Worm (Caenorhabditis elegans) whole organism, young adult: ENCODE results near the gene osta-3.

Experiments
- B0035.1 ChIP-seq: sonication (generic microtip); optimal IDR thresholded peaks from 2 replicates; lab custom pipeline; 2016; ENCODE audit warnings: missing genetic modification characterization, mild to moderate bottlenecking, missing compliant biosample characterization, missing genotype, missing genetic modification reagents
- C06A6.2 ChIP-seq: fragments of 200-800 bp; sonication (Bioruptor generic); conservative IDR thresholded peaks from 2 replicates; pipeline ENCODE4 v1.3.6; 2022; ENCODE audit warnings: missing genetic modification characterization, missing compliant biosample characterization
- F10E7.11 ChIP-seq: sonication (generic microtip); optimal IDR thresholded peaks from 2 replicates; lab custom pipeline; 2017; ENCODE audit warnings: mild to moderate bottlenecking, missing genetic modification characterization, moderate library complexity, missing compliant biosample characterization
- F22D6.2 ChIP-seq: sonication (generic microtip); optimal IDR thresholded peaks from 2 replicates; lab custom pipeline; 2016; ENCODE audit warnings: mild to moderate bottlenecking, missing genetic modification characterization, missing compliant biosample characterization
- F39B2.1 ChIP-seq: fragments of 200-800 bp; sonication (Bioruptor generic); IDR thresholded peaks from 2 replicates; pipeline ENCODE4 v1.3.6; 2022; ENCODE audit warnings: missing genetic modification reagents, missing genetic modification characterization, missing compliant biosample characterization
- F57A8.1 ChIP-seq: fragments of 200-800 bp; sonication (Bioruptor generic); optimal IDR thresholded peaks from 2 replicates; lab custom pipeline; 2018; ENCODE audit warnings: mild to moderate bottlenecking, missing genetic modification characterization, moderate library complexity, missing compliant biosample characterization
- K11D2.4 ChIP-seq: fragments of 200-800 bp; sonication (Bioruptor generic); IDR thresholded peaks from 2 replicates; pipeline ENCODE4 v1.3.6; 2022; ENCODE audit warnings: missing genetic modification reagents, missing genetic modification characterization, missing compliant biosample characterization
- T07F8.4 ChIP-seq: sonication (generic microtip); optimal IDR thresholded peaks from 2 replicates; lab custom pipeline; 2016; ENCODE audit warnings: mild to moderate bottlenecking, missing genetic modification characterization, moderate library complexity, missing compliant biosample characterization
- T26A5.8 ChIP-seq: sonication (generic microtip); optimal IDR thresholded peaks from 2 replicates; lab custom pipeline; 2016; ENCODE audit warnings: missing genetic modification characterization, missing compliant biosample characterization
- Y67H2A.10 ChIP-seq: fragments of 200-800 bp; sonication (Bioruptor generic); conservative IDR thresholded peaks from 2 replicates; pipeline ENCODE4 v1.3.6; 2022; ENCODE audit warnings: missing genetic modification reagents, missing genetic modification characterization, missing compliant biosample characterization
- Y79H2A.3 ChIP-seq: fragments of 200-800 bp; sonication (Bioruptor generic); conservative IDR thresholded peaks from 2 replicates; pipeline ENCODE4 v1.3.6; 2022; ENCODE audit warnings: missing genetic modification reagents, missing genetic modification characterization, missing compliant biosample characterization
- ZK185.1 ChIP-seq: sonication (generic microtip); optimal IDR thresholded peaks from 2 replicates; lab custom pipeline; 2016; ENCODE audit warnings: mild to moderate bottlenecking, missing genetic modification characterization, missing compliant biosample characterization; ENCODE audit not compliant: poor library complexity, severe bottlenecking
- aptf-3 ChIP-seq: fragments of 200-800 bp; sonication (Bioruptor generic); IDR thresholded peaks from 2 replicates; pipeline ENCODE4 v1.3.6; 2022; ENCODE audit warnings: missing genetic modification characterization, missing compliant biosample characterization
- attf-5 ChIP-seq: fragments of 200-800 bp; sonication (Bioruptor generic); optimal IDR thresholded peaks from 2 replicates; lab custom pipeline; 2018; ENCODE audit warnings: mild to moderate bottlenecking, missing genetic modification characterization, missing compliant biosample characterization
- attf-6 ChIP-seq: fragments of 200-800 bp; sonication (Bioruptor generic); IDR thresholded peaks from 2 replicates; pipeline ENCODE4 v1.3.6; 2022; ENCODE audit warnings: missing genetic modification reagents, missing genetic modification characterization, missing compliant biosample characterization
- ccch-3 ChIP-seq: fragments of 200-800 bp; sonication (Bioruptor generic); optimal IDR thresholded peaks from 2 replicates; lab custom pipeline; 2018; ENCODE audit warnings: mild to moderate bottlenecking, missing genetic modification characterization, missing compliant biosample characterization
- ceh-27 ChIP-seq: fragments of 200-800 bp; sonication (Bioruptor generic); optimal IDR thresholded peaks from 2 replicates; lab custom pipeline; 2018; ENCODE audit warnings: mild to moderate bottlenecking, missing genetic modification characterization, moderate library complexity, missing compliant biosample characterization
- ceh-91 ChIP-seq: fragments of 200-800 bp; sonication (Bioruptor generic); IDR thresholded peaks from 2 replicates; pipeline ENCODE4 v1.3.6; 2022; ENCODE audit warnings: missing genetic modification reagents, missing genetic modification characterization, missing compliant biosample characterization
- die-1 ChIP-seq: sonication (generic microtip); optimal IDR thresholded peaks from 2 replicates; lab custom pipeline; 2016; ENCODE audit warnings: missing genotype, mild to moderate bottlenecking, missing genetic modification characterization, missing compliant biosample characterization
- dox-1 ChIP-seq: fragments of 200-800 bp; sonication (Bioruptor generic); IDR thresholded peaks from 2 replicates; pipeline ENCODE4 v1.3.6; 2022; ENCODE audit warnings: missing genetic modification reagents, missing genetic modification characterization, missing compliant biosample characterization
- dpl-1 ChIP-seq: fragments of 150-350 bp; optimal IDR thresholded peaks from 2 replicates; lab custom pipeline; 2014; ENCODE audit warnings: missing biosample characterization, missing genetic modification reagents, missing genetic modification characterization
- egl-18 ChIP-seq: fragments of 200-800 bp; sonication (Bioruptor generic); IDR thresholded peaks from 2 replicates; pipeline ENCODE4 v1.3.6; 2022; ENCODE audit warnings: missing genetic modification reagents, missing genetic modification characterization, missing compliant biosample characterization
- egl-44 ChIP-seq: fragments of 200-800 bp; sonication (Bioruptor generic); IDR thresholded peaks from 2 replicates; pipeline ENCODE4 v1.3.6; 2022; ENCODE audit warnings: missing genetic modification reagents, missing genetic modification characterization, missing compliant biosample characterization
- ekl-4 ChIP-seq: fragments of 200-800 bp; sonication (Bioruptor generic); IDR thresholded peaks from 2 replicates; pipeline ENCODE4 v1.3.6; 2022; ENCODE audit warnings: missing genetic modification reagents, missing genetic modification characterization, missing compliant biosample characterization
- hlh-12 ChIP-seq: sonication (generic microtip); optimal IDR thresholded peaks from 2 replicates; lab custom pipeline; 2016; ENCODE audit warnings: missing genetic modification characterization, missing compliant biosample characterization
- hrde-1 ChIP-seq: sonication (generic microtip); optimal IDR thresholded peaks from 2 replicates; lab custom pipeline; 2016; ENCODE audit warnings: missing genetic modification characterization, mild to moderate bottlenecking, missing compliant biosample characterization, moderate library complexity, missing genotype, missing genetic modification reagents, borderline replicate concordance
- lin-35 ChIP-seq, 3 experiments: fragments of 150-350 bp in 2 of 3; sonication (generic microtip) in 1 of 3; optimal IDR thresholded peaks; 2 replicates each; lab custom pipeline; 2014 to 2018; ENCODE audit warnings: missing biosample characterization in 3 of 3, missing genetic modification characterization in 3 of 3, missing genetic modification reagents in 3 of 3
- lir-1 ChIP-seq: fragments of 200-800 bp; sonication (Bioruptor generic); conservative IDR thresholded peaks from 2 replicates; pipeline ENCODE4 v1.3.6; 2022; ENCODE audit warnings: missing genetic modification reagents, missing genetic modification characterization, missing compliant biosample characterization
- madf-10 ChIP-seq: sonication (generic microtip); optimal IDR thresholded peaks from 2 replicates; lab custom pipeline; 2016; ENCODE audit warnings: mild to moderate bottlenecking, missing genetic modification characterization, missing compliant biosample characterization
- mes-4 ChIP-seq: sonication (generic microtip); optimal IDR thresholded peaks from 2 replicates; lab custom pipeline; 2016; ENCODE audit warnings: missing genotype, missing genetic modification characterization, missing compliant biosample characterization
- nhr-179 ChIP-seq: sonication (generic microtip); optimal IDR thresholded peaks from 2 replicates; lab custom pipeline; 2016; ENCODE audit warnings: mild to moderate bottlenecking, missing genetic modification characterization, missing compliant biosample characterization
- nhr-27 ChIP-seq: fragments of 200-800 bp; sonication (Bioruptor generic); optimal IDR thresholded peaks from 2 replicates; lab custom pipeline; 2018; ENCODE audit warnings: mild to moderate bottlenecking, missing genetic modification characterization, moderate library complexity, missing compliant biosample characterization
- nhr-80 ChIP-seq: sonication (generic microtip); optimal IDR thresholded peaks from 2 replicates; lab custom pipeline; 2016; ENCODE audit warnings: missing genetic modification characterization, missing compliant biosample characterization
- nhr-90 ChIP-seq: sonication (generic microtip); optimal IDR thresholded peaks from 2 replicates; lab custom pipeline; 2016; ENCODE audit warnings: missing genotype, mild to moderate bottlenecking, missing genetic modification characterization, missing compliant biosample characterization
- pbrm-1 ChIP-seq: fragments of 200-800 bp; sonication (Bioruptor generic); IDR thresholded peaks from 2 replicates; pipeline ENCODE4 v1.3.6; 2022; ENCODE audit warnings: missing genetic modification reagents, missing genetic modification characterization, missing compliant biosample characterization
- pha-4 ChIP-seq: fragments of 150-350 bp; sonication (generic microtip); optimal IDR thresholded peaks from 2 replicates; lab custom pipeline; 2014; ENCODE audit warnings: missing biosample characterization, missing genetic modification reagents, missing genetic modification characterization
- rcor-1 ChIP-seq: fragments of 200-800 bp; sonication (Bioruptor generic); IDR thresholded peaks from 2 replicates; pipeline ENCODE4 v1.3.6; 2022; ENCODE audit warnings: missing genetic modification reagents, missing genetic modification characterization, missing compliant biosample characterization
- snpc-1.1 ChIP-seq: sonication (generic microtip); optimal IDR thresholded peaks from 2 replicates; lab custom pipeline; 2017; ENCODE audit warnings: missing genetic modification characterization, mild to moderate bottlenecking, missing compliant biosample characterization, antibody characterized with exemption, moderate library complexity, missing genotype, missing genetic modification reagents; ENCODE audit not compliant: insufficient read depth
- snpc-4 ChIP-seq, 5 experiments: fragments of 150-350 bp in 1 of 5; sonication (generic microtip) in 4 of 5; optimal IDR thresholded peaks; 2 replicates each; lab custom pipeline; 2014 to 2018; ENCODE audit warnings: missing genetic modification characterization in 5 of 5, missing biosample characterization in 3 of 5, antibody characterized with exemption in 2 of 5, mild to moderate bottlenecking in 2 of 5, missing compliant biosample characterization in 2 of 5, missing genotype in 2 of 5, moderate library complexity in 2 of 5, missing genetic modification reagents in 1 of 5
- somi-1 ChIP-seq: fragments of 200-800 bp; sonication (Bioruptor generic); optimal IDR thresholded peaks from 2 replicates; lab custom pipeline; 2018; ENCODE audit warnings: mild to moderate bottlenecking, missing genetic modification characterization, missing compliant biosample characterization
- tlf-1 ChIP-seq: fragments of 200-800 bp; sonication (Bioruptor generic); optimal IDR thresholded peaks from 2 replicates; lab custom pipeline; 2018; ENCODE audit warnings: mild to moderate bottlenecking, missing genetic modification characterization, missing compliant biosample characterization
- unc-130 ChIP-seq: sonication (generic microtip); optimal IDR thresholded peaks from 2 replicates; lab custom pipeline; 2016; ENCODE audit warnings: missing genetic modification reagents, missing genetic modification characterization, missing compliant biosample characterization
- xnd-1 ChIP-seq: sonication (generic microtip); optimal IDR thresholded peaks from 2 replicates; lab custom pipeline; 2016; ENCODE audit warnings: missing genotype, missing genetic modification reagents, missing genetic modification characterization, missing compliant biosample characterization
- ztf-18 ChIP-seq: sonication (generic microtip); optimal IDR thresholded peaks from 2 replicates; lab custom pipeline; 2016; ENCODE audit warnings: missing genotype, mild to moderate bottlenecking, missing genetic modification characterization, missing compliant biosample characterization
- ztf-25 ChIP-seq: fragments of 200-800 bp; sonication (Bioruptor generic); IDR thresholded peaks from 2 replicates; pipeline ENCODE4 v1.3.6; 2022; ENCODE audit warnings: missing genetic modification reagents, missing genetic modification characterization, missing compliant biosample characterization
- ztf-26 ChIP-seq: sonication (generic microtip); optimal IDR thresholded peaks from 2 replicates; lab custom pipeline; 2017; ENCODE audit warnings: missing genetic modification characterization, missing compliant biosample characterization
- ztf-28 ChIP-seq: fragments of 200-800 bp; sonication (Bioruptor generic); IDR thresholded peaks from 2 replicates; pipeline ENCODE4 v1.3.6; 2022; ENCODE audit warnings: missing genetic modification reagents, missing genetic modification characterization, missing compliant biosample characterization
- ztf-3 ChIP-seq: fragments of 200-800 bp; sonication (Bioruptor generic); optimal IDR thresholded peaks from 2 replicates; lab custom pipeline; 2018; ENCODE audit warnings: mild to moderate bottlenecking, missing genetic modification characterization, missing compliant biosample characterization

Gene osta-3

ce11 chrII:14814894-14815568, 2.7 kb downstream of the osta-3 start, which contains the start of gene W01D2.1 (continued):
- TF ChIP-seq ekl-4 (GFP tag; lab: Robert Waterston, UW) (no peak), unc-130 (no peak), ztf-18 (tag; lab: Kevin White, UChicago) (no peak), die-1 (tag; lab: Kevin White, UChicago) (no peak), snpc-1.1 (tag; lab: Kevin White, UChicago) (no peak), aptf-3 (no peak), egl-18 (GFP tag; lab: Robert Waterston, UW) (no peak), T26A5.8 (tag; lab: Kevin White, UChicago) (no peak), Y67H2A.10 (GFP tag; lab: Robert Waterston, UW) (no peak), ztf-3 (GFP tag; lab: Kevin White, UChicago) (no peak), dox-1 (GFP tag; lab: Robert Waterston, UW) (peak; percentile 6; the same call in 1 of the 2 replicates), ztf-25 (GFP tag; lab: Robert Waterston, UW) (no peak), nhr-179 (tag; lab: Kevin White, UChicago) (no peak), K11D2.4 (GFP tag; lab: Robert Waterston, UW) (no peak), nhr-80 (tag; lab: Kevin White, UChicago) (no peak), ztf-26 (tag; lab: Kevin White, UChicago) (no peak), ceh-27 (GFP tag; lab: Kevin White, UChicago) (no peak), attf-6 (GFP tag; lab: Robert Waterston, UW) (no peak), F39B2.1 (GFP tag; lab: Robert Waterston, UW) (no peak), ztf-28 (GFP tag; lab: Robert Waterston, UW) (no peak), ceh-91 (GFP tag; lab: Robert Waterston, UW) (no peak), pha-4 (tag; lab: Kevin White, UChicago) (no peak), T07F8.4 (tag; lab: Kevin White, UChicago) (no peak), C06A6.2 (GFP tag; lab: Robert Waterston, UW) (no peak), lin-35 (GFP tag; optimal IDR thresholded peaks at IDR 0.05; lab: Kevin White, UChicago) (peak in 1 of 3 experiments; percentile 64), tlf-1 (GFP tag; lab: Kevin White, UChicago) (no peak), egl-44 (GFP tag; lab: Robert Waterston, UW) (no peak), nhr-27 (tag; lab: Kevin White, UChicago) (no peak), nhr-90 (tag; lab: Kevin White, UChicago) (no peak), B0035.1 (no peak), F57A8.1 (no peak), mes-4 (tag; lab: Kevin White, UChicago) (no peak), hrde-1 (tag; lab: Kevin White, UChicago) (no peak), ccch-3 (GFP tag; lab: Kevin White, UChicago) (no peak), F10E7.11 (no peak), attf-5 (GFP tag; lab: Kevin White, UChicago) (no peak), lir-1 (GFP tag; lab: Robert Waterston, UW) (no peak), rcor-1 (GFP tag; lab: Robert Waterston, UW) (no peak), xnd-1 (tag; lab: Kevin White, UChicago) (peak; percentile 6), Y79H2A.3 (GFP tag; lab: Robert Waterston, UW) (no peak), madf-10 (no peak), pbrm-1 (GFP tag; lab: Robert Waterston, UW) (no peak), dpl-1 (GFP tag; lab: Kevin White, UChicago) (peak; percentile 65), somi-1 (GFP tag; lab: Kevin White, UChicago) (no peak), ZK185.1 (peak; percentile 30), F22D6.2 (tag; lab: Kevin White, UChicago) (no peak), hlh-12 (tag; lab: Kevin White, UChicago) (no peak), snpc-4 (GFP tag; optimal IDR thresholded peaks at IDR 0.05; lab: Kevin White, UChicago) (no peak), snpc-4 (tag; optimal IDR thresholded peaks at IDR 0.05; lab: Kevin White, UChicago) (peak in 3 of 4 experiments; percentile 28 to 60 (median 50))
